Worm (Caenorhabditis elegans) whole organism, early embryonic: ENCODE results near the gene col-106.

ENCODE experiments used
- B0310.2 ChIP-seq: sonication (generic microtip); optimal IDR thresholded peaks from 2 replicates; lab custom pipeline; 2016; ENCODE audit warnings: mild to moderate bottlenecking, missing genetic modification characterization, missing compliant biosample characterization
- F13C5.2 ChIP-seq: sonication (generic microtip); optimal IDR thresholded peaks from 2 replicates; lab custom pipeline; 2017; ENCODE audit warnings: mild to moderate bottlenecking, missing genetic modification characterization, inconsistent platforms, missing compliant biosample characterization
- aly-1 ChIP-seq: sonication (generic microtip); optimal IDR thresholded peaks from 2 replicates; lab custom pipeline; 2016; ENCODE audit warnings: missing genetic modification characterization, missing compliant biosample characterization
- ama-1 ChIP-seq: fragments of 150-350 bp; optimal IDR thresholded peaks from 2 replicates; lab custom pipeline; 2014
- ceh-36 ChIP-seq: sonication (generic microtip); optimal IDR thresholded peaks from 2 replicates; lab custom pipeline; 2016; ENCODE audit warnings: missing genetic modification characterization, inconsistent platforms, missing compliant biosample characterization
- ets-7 ChIP-seq: sonication (generic microtip); optimal IDR thresholded peaks from 2 replicates; lab custom pipeline; 2016; ENCODE audit warnings: missing genotype, missing genetic modification characterization, missing compliant biosample characterization
- flt-1 ChIP-seq: fragments of 200-800 bp; sonication (Bioruptor generic); IDR thresholded peaks from 2 replicates; pipeline ENCODE4 v1.3.6; 2022; ENCODE audit warnings: missing genetic modification characterization, missing compliant biosample characterization
- hmbx-1 ChIP-seq: sonication (generic microtip); optimal IDR thresholded peaks from 2 replicates; lab custom pipeline; 2016; ENCODE audit warnings: mild to moderate bottlenecking, missing genetic modification characterization, missing compliant biosample characterization
- hmg-4 ChIP-seq: fragments of 200-800 bp; sonication (Bioruptor generic); optimal IDR thresholded peaks from 2 replicates; lab custom pipeline; 2018; ENCODE audit warnings: mild to moderate bottlenecking, missing genetic modification characterization, missing compliant biosample characterization
- hnd-1 ChIP-seq: sonication (generic microtip); optimal IDR thresholded peaks from 2 replicates; lab custom pipeline; 2016; ENCODE audit warnings: missing genetic modification characterization, missing compliant biosample characterization
- pes-1 ChIP-seq: fragments of 200-800 bp; sonication (Bioruptor generic); IDR thresholded peaks from 2 replicates; pipeline ENCODE4 v1.3.6; 2022; ENCODE audit warnings: missing genetic modification reagents, missing genetic modification characterization, missing compliant biosample characterization
- tbx-11 ChIP-seq: fragments of 200-800 bp; sonication (Bioruptor generic); IDR thresholded peaks from 2 replicates; pipeline ENCODE4 v1.3.6; 2022; ENCODE audit warnings: missing genetic modification characterization, missing compliant biosample characterization
- tbx-37 ChIP-seq: fragments of 200-800 bp; sonication (Bioruptor generic); conservative IDR thresholded peaks from 2 replicates; pipeline ENCODE4 v1.3.6; 2022; ENCODE audit warnings: missing genetic modification reagents, missing genetic modification characterization, missing compliant biosample characterization
- tra-4 ChIP-seq: sonication (generic microtip); optimal IDR thresholded peaks from 2 replicates; lab custom pipeline; 2017; ENCODE audit warnings: missing genetic modification characterization, missing compliant biosample characterization

DNA sequence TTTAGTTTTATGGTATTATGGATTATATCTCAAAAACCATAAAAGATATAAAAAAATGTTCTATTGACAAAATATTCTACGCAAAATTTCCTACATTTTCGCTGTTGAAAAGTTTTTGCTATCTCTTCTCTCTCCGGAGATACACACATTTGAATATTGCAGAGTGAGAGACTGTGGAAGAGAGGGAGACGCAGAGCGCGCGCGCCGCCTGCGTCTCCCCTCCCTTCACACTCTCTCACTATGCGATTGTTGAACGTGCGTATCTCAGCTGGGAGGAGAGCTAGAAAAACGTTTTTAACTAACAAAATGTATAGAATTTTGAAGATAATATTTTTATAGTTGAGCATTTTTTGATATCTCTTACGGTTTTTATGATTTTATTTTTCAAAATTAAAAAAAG is 8.5 kb upstream of the col-106 start:
- TF ChIP-seq tra-4 (tag; lab: Kevin White, UChicago) (no peak), tbx-11 (no peak), hnd-1 (tag; lab: Kevin White, UChicago) (no peak), B0310.2 (no peak), hmbx-1 (no peak), ama-1 (lab: Kevin White, UChicago) (no peak), tbx-37 (GFP tag; lab: Robert Waterston, UW) (no peak), flt-1 (GFP tag; lab: Robert Waterston, UW) (no peak), ceh-36 (no peak), hmg-4 (GFP tag; lab: Kevin White, UChicago) (no peak), pes-1 (GFP tag; lab: Robert Waterston, UW) (no peak), aly-1 (tag; lab: Kevin White, UChicago) (no peak), F13C5.2 (no peak), ets-7 (tag; lab: Kevin White, UChicago) (no peak)
